Fruit fly (Drosophila melanogaster): Measurements from ENCODE around the gene CG31036.

CG31036 gene

dm6 chr3R:29869350-29869688, 38.6 kb upstream of the CG31036 start, which contains the start of gene CG34133:
Gene CG34133, plus strand, starts transcription at chr3R:29869365.
- no peak for TF ChIP-seq psq (GFP tag; optimal IDR thresholded peaks at IDR 0.05)
- TF ChIP-seq Abd-B (GFP tag; optimal IDR thresholded peaks at IDR 0.05), result no peak

- peak; percentile 42 for TF ChIP-seq Sp1 (GFP tag; optimal IDR thresholded peaks at IDR 0.05)
- peak; percentile 39 for TF ChIP-seq Hnf4 (GFP tag; optimal IDR thresholded peaks at IDR 0.05)
- peak; percentile 57 for TF ChIP-seq fru (GFP tag; optimal IDR thresholded peaks at IDR 0.05)
- no peak for TF ChIP-seq CG9705 (GFP tag; optimal IDR thresholded peaks at IDR 0.05)
- TF ChIP-seq Hr78 (GFP tag; optimal IDR thresholded peaks at IDR 0.05), result no peak
- TF ChIP-seq woc (GFP tag; optimal IDR thresholded peaks at IDR 0.05), result no peak
- no peak for TF ChIP-seq Dfd (GFP tag; optimal IDR thresholded peaks at IDR 0.05)
- TF ChIP-seq HLH106 (tag; optimal IDR thresholded peaks at IDR 0.05), result peak; percentile 42
- peak; percentile 44 for TF ChIP-seq h (GFP tag; optimal IDR thresholded peaks at IDR 0.05)
- TF ChIP-seq Hr83 (GFP tag; optimal IDR thresholded peaks at IDR 0.05; ENCODE audit: poor library complexity, severe bottlenecking), result no peak
- TF ChIP-seq foxo (GFP tag; optimal IDR thresholded peaks at IDR 0.05), result peak in 1 of 2 experiments; percentile 65
- peak; percentile 54 for TF ChIP-seq br (GFP tag; optimal IDR thresholded peaks at IDR 0.05)
- TF ChIP-seq OdsH (GFP tag; optimal IDR thresholded peaks at IDR 0.05), result peak; percentile 12
- TF ChIP-seq rgr (GFP tag; optimal IDR thresholded peaks at IDR 0.05), result peak; percentile 38
- peak; percentile 53 for TF ChIP-seq ey (GFP tag; optimal IDR thresholded peaks at IDR 0.05)
Measured at dm6 chr3R:29875830-29876229, 32.1 kb upstream of the CG31036 start.

dm6 chr3R:29876232-29876631, 31.7 kb upstream of the CG31036 start:
- no peak for TF ChIP-seq foxo (GFP tag; optimal IDR thresholded peaks at IDR 0.05)
- no peak for TF ChIP-seq brk (GFP tag; optimal IDR thresholded peaks at IDR 0.05)
- TF ChIP-seq psq (GFP tag; optimal IDR thresholded peaks at IDR 0.05), result no peak
- no peak for TF ChIP-seq fru (GFP tag; optimal IDR thresholded peaks at IDR 0.05)
- TF ChIP-seq dsf (GFP tag; optimal IDR thresholded peaks at IDR 0.05; ENCODE audit: borderline replicate concordance), result no peak
- TF ChIP-seq pan (optimal IDR thresholded peaks at IDR 0.05), result no peak
- TF ChIP-seq br (GFP tag; optimal IDR thresholded peaks at IDR 0.05), result no peak
- no peak for TF ChIP-seq Hr83 (GFP tag; optimal IDR thresholded peaks at IDR 0.05; ENCODE audit: poor library complexity, severe bottlenecking)
- no peak for TF ChIP-seq Hnf4 (GFP tag; optimal IDR thresholded peaks at IDR 0.05)
- no peak for TF ChIP-seq usp (GFP tag; optimal IDR thresholded peaks at IDR 0.05)
- TF ChIP-seq N (GFP tag; optimal IDR thresholded peaks at IDR 0.05), result no peak
- TF ChIP-seq h (GFP tag; optimal IDR thresholded peaks at IDR 0.05), result no peak
- TF ChIP-seq tai (GFP tag; optimal IDR thresholded peaks at IDR 0.05), result no peak
- no peak for TF ChIP-seq CrebA (GFP tag; optimal IDR thresholded peaks at IDR 0.05; ENCODE audit: borderline replicate concordance)
- TF ChIP-seq Hr78 (GFP tag; optimal IDR thresholded peaks at IDR 0.05), result no peak
- peak; percentile 84 for TF ChIP-seq Dif (GFP tag; optimal IDR thresholded peaks at IDR 0.05; ENCODE audit: partially characterized antibody)
- peak; percentile 60 to 78 for TF ChIP-seq dl (GFP tag; optimal IDR thresholded peaks at IDR 0.05; ENCODE audit: insufficient read depth in 1 of 2, partially characterized antibody in 2 of 2)

dm6 chr3R:29876733-29877193, 31.1 kb upstream of the CG31036 start, which contains the start of gene CG31038:
Gene CG31038, plus strand, starts transcription at chr3R:29877059.
- TF ChIP-seq Myc (optimal IDR thresholded peaks at IDR 0.05) (no peak), h (GFP tag; optimal IDR thresholded peaks at IDR 0.05) (peak; percentile 65), sage (GFP tag; optimal IDR thresholded peaks at IDR 0.05) (peak; percentile 62), tai (GFP tag; optimal IDR thresholded peaks at IDR 0.05) (no peak), sv (GFP tag; optimal IDR thresholded peaks at IDR 0.05) (no peak), brk (GFP tag; optimal IDR thresholded peaks at IDR 0.05) (peak; percentile 71), Dif (GFP tag; optimal IDR thresholded peaks at IDR 0.05; ENCODE audit: partially characterized antibody) (peak; percentile 92), Mio (GFP tag; optimal IDR thresholded peaks at IDR 0.05) (no peak), woc (GFP tag; optimal IDR thresholded peaks at IDR 0.05) (peak; percentile 92), Hnf4 (GFP tag; optimal IDR thresholded peaks at IDR 0.05) (peak; percentile 63), br (GFP tag; optimal IDR thresholded peaks at IDR 0.05) (peak; percentile 59), OdsH (GFP tag; optimal IDR thresholded peaks at IDR 0.05) (peak; percentile 59), pan (optimal IDR thresholded peaks at IDR 0.05) (no peak), Hr83 (GFP tag; optimal IDR thresholded peaks at IDR 0.05; ENCODE audit: poor library complexity, severe bottlenecking) (peak; percentile 78), CG32264 (GFP tag; optimal IDR thresholded peaks at IDR 0.05) (no peak), Vsx2 (GFP tag; optimal IDR thresholded peaks at IDR 0.05; ENCODE audit: partially characterized antibody) (peak; percentile 46), CG9705 (GFP tag; optimal IDR thresholded peaks at IDR 0.05) (no peak), usp (GFP tag; optimal IDR thresholded peaks at IDR 0.05) (no peak), Jra (GFP tag; optimal IDR thresholded peaks at IDR 0.05) (peak; percentile 43), Abd-B (GFP tag; optimal IDR thresholded peaks at IDR 0.05) (no peak), foxo (GFP tag; optimal IDR thresholded peaks at IDR 0.05) (peak in 1 of 2 experiments; percentile 37), lola (GFP tag; optimal IDR thresholded peaks at IDR 0.05) (no peak), HLH106 (tag; optimal IDR thresholded peaks at IDR 0.05) (peak; percentile 35), Dfd (GFP tag; optimal IDR thresholded peaks at IDR 0.05) (no peak), dmrt93B (GFP tag; optimal IDR thresholded peaks at IDR 0.05) (peak; percentile 16), CrebA (GFP tag; optimal IDR thresholded peaks at IDR 0.05; ENCODE audit: borderline replicate concordance) (no peak), psq (GFP tag; optimal IDR thresholded peaks at IDR 0.05) (peak; percentile 44), Rel (GFP tag; optimal IDR thresholded peaks at IDR 0.05) (no peak), Rel (tag; optimal IDR thresholded peaks at IDR 0.05) (peak; percentile 67), dsf (GFP tag; optimal IDR thresholded peaks at IDR 0.05; ENCODE audit: borderline replicate concordance) (no peak), rgr (GFP tag; optimal IDR thresholded peaks at IDR 0.05) (peak; percentile 15), fru (GFP tag; optimal IDR thresholded peaks at IDR 0.05) (peak; percentile 51), ey (GFP tag; optimal IDR thresholded peaks at IDR 0.05) (peak; percentile 55), Sp1 (GFP tag; optimal IDR thresholded peaks at IDR 0.05) (peak; percentile 39), Hr78 (GFP tag; optimal IDR thresholded peaks at IDR 0.05) (no peak), N (GFP tag; optimal IDR thresholded peaks at IDR 0.05) (peak; percentile 34), dl (GFP tag; optimal IDR thresholded peaks at IDR 0.05; ENCODE audit: insufficient read depth in 1 of 2, partially characterized antibody in 2 of 2) (peak; percentile 66 to 76), GATAd (GFP tag; optimal IDR thresholded peaks at IDR 0.05) (no peak), jim (GFP tag; optimal IDR thresholded peaks at IDR 0.05) (no peak)
